Worm (Caenorhabditis elegans) whole organism, midembryonic: ENCODE data around the gene bud-13.

Experiments
- T22C8.4 ChIP-seq: fragments of 200-800 bp; sonication (Bioruptor generic); IDR thresholded peaks from 2 replicates; pipeline ENCODE4 v1.3.6; 2022; ENCODE audit warnings: missing genetic modification characterization, missing compliant biosample characterization
- cog-1 ChIP-seq: sonication (generic microtip); optimal IDR thresholded peaks from 2 replicates; lab custom pipeline; 2016; ENCODE audit warnings: missing genetic modification characterization, missing compliant biosample characterization
- med-1 ChIP-seq: sonication (generic microtip); optimal IDR thresholded peaks from 2 replicates; lab custom pipeline; 2017; ENCODE audit warnings: missing genetic modification characterization, mild to moderate bottlenecking, missing compliant biosample characterization, antibody characterized with exemption, missing genetic modification reagents; ENCODE audit not compliant: insufficient read depth
- ztf-29 ChIP-seq: fragments of 200-800 bp; sonication (Bioruptor generic); IDR thresholded peaks from 2 replicates; pipeline ENCODE4 v1.3.6; 2022; ENCODE audit warnings: missing genetic modification reagents, missing genetic modification characterization, missing compliant biosample characterization

DNA sequence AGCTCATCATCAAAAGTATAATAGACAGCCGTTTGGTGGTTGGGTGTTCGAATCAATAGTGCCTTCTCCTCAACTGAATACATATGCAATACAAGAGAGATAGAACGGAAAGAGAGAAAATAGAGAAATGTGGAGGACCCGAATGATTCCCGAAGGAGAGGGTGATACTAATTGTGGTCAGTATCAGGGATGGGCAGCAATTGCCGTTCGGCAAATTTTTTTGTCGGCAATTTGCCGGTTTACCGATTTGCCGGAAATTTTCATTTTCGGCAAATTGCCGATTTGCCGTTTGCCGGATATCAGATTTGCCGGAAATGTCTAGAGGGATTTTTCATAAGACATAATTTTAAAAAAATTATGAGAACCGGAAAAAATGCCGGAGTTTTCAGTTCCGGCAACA lies 44.8 kb upstream of the bud-13 start, which contains the start of gene F59B2.9:
- TF ChIP-seq T22C8.4, result no peak
- TF ChIP-seq cog-1 (tag; lab: Kevin White, UChicago), result no peak
- TF ChIP-seq med-1, result no peak
- TF ChIP-seq ztf-29 (GFP tag; lab: Robert Waterston, UW), result no peak
